Worm (Caenorhabditis elegans): ENCODE results near the gene C24A3.1.

ce11 chrX:9053426-9053825 is 54.6 kb downstream of the C24A3.1 start:
- TF ChIP-seq flt-1 (GFP tag; IDR thresholded peaks at IDR 0.05) = no peak
- TF ChIP-seq tra-4 (tag; optimal IDR thresholded peaks at IDR 0.05) = no peak
- no peak for TF ChIP-seq tbx-37 (GFP tag; conservative IDR thresholded peaks at IDR 0.05)
- no peak for TF ChIP-seq ama-1 (optimal IDR thresholded peaks at IDR 0.05)
- TF ChIP-seq pes-1 (GFP tag; IDR thresholded peaks at IDR 0.05) = no peak
- no peak for TF ChIP-seq ceh-36 (tag; optimal IDR thresholded peaks at IDR 0.05)
- TF ChIP-seq scrt-1 (GFP tag; IDR thresholded peaks at IDR 0.05) = no peak
- no peak for TF ChIP-seq hmbx-1 (tag; optimal IDR thresholded peaks at IDR 0.05)
- no peak for TF ChIP-seq sea-1 (GFP tag; conservative IDR thresholded peaks at IDR 0.05)
- no peak for TF ChIP-seq tbx-11 (GFP tag; IDR thresholded peaks at IDR 0.05)
- TF ChIP-seq hnd-1 (tag; optimal IDR thresholded peaks at IDR 0.05) = no peak
